Fruit fly (Drosophila melanogaster): ENCODE results near the gene osa.

The osa gene

DNA sequence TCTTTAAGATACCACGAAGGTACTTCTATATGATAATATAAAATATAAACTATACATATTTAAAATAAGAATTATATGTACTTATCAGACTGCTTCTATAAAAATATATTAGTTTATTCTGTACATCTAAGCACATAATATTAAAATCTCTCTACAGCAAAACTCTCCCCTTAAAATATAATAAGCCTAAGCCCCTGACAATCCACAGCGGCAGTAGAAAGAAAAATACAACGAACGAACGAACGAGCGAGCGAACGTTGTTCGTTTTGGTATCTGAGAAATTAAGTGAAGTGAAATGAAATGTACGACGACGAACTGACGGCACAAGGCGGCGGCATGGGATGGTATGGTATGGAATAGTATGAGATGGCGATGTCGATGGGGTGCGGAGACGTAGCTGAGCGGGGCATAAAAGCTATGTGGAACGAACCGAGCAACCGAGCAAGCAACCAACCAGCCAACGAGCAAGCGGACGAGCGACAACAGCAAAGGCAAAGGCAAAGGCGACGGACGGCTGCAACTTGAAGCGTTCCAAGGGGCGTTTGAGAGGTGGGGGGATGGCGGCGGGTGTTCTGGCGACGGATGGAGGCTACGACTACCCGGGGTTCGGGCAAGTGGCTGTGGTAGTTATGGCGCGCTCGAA lies 17.5 kb downstream of the osa start:
- TF ChIP-seq Crg-1 (GFP tag; optimal IDR thresholded peaks at IDR 0.05) (peak; percentile 88), pad (GFP tag; optimal IDR thresholded peaks at IDR 0.05) (peak; percentile 91), kay (GFP tag; ENCODE audit: borderline replicate concordance) (peak; percentile 99), toe (GFP tag; optimal IDR thresholded peaks at IDR 0.05) (peak; percentile 87), CG14711 (tag; optimal IDR thresholded peaks at IDR 0.05) (peak; percentile 96), ovo (GFP tag; optimal IDR thresholded peaks at IDR 0.05) (peak; percentile 92), CG12768 (GFP tag; optimal IDR thresholded peaks at IDR 0.05) (peak; percentile 98), Clk (GFP tag; optimal IDR thresholded peaks at IDR 0.05) (peak; percentile 76), CG33017 (tag; optimal IDR thresholded peaks at IDR 0.05) (peak; percentile 99), CG5204 (GFP tag; optimal IDR thresholded peaks at IDR 0.05) (no peak), CG11617 (GFP tag; optimal IDR thresholded peaks at IDR 0.05) (peak; percentile 99), tj (GFP tag; optimal IDR thresholded peaks at IDR 0.05) (peak; percentile 91), CG7101 (tag; optimal IDR thresholded peaks at IDR 0.05) (peak; percentile 99), CG1620 (GFP tag; optimal IDR thresholded peaks at IDR 0.05) (peak; percentile 67), CG7045 (GFP tag; optimal IDR thresholded peaks at IDR 0.05) (peak; percentile 99), Hr96 (GFP tag; optimal IDR thresholded peaks at IDR 0.05) (peak; percentile 60), cnc (optimal IDR thresholded peaks at IDR 0.05) (no peak), cic (GFP tag; optimal IDR thresholded peaks at IDR 0.05) (peak; percentile 84), Mnt (GFP tag; optimal IDR thresholded peaks at IDR 0.05) (peak; percentile 17), bab1 (GFP tag; optimal IDR thresholded peaks at IDR 0.05) (peak; percentile 98)

DNA sequence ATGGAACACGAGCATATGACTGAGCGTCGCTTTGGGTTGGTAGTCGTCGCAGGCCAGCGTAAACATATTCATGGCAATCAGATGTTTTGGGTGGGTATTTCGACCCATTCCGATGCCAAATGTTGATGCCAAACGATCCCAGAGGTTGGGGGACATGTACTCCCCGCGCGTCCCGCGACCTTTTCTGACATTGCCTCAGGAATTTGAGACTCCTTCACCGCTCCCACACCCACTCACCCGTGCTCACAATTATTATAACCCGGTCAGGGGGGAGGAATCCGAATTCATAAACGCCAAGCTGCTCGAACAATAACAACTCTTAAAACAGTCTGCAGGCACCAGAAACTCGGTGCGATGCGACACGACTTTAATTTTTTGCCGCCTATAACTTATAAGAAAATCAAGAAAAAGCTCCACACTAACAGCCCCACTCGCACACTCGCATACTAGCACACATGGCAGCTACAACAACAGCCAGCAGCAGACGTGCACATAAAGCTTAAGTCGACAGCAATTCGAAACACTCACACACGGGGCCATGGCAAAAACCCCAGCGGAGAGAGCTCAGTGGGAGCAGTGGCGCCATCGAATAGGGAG lies 18.2 kb downstream of the osa start:
- TF ChIP-seq ovo (GFP tag; optimal IDR thresholded peaks at IDR 0.05) (no peak), CG33017 (tag; optimal IDR thresholded peaks at IDR 0.05) (no peak), cnc (optimal IDR thresholded peaks at IDR 0.05) (no peak), CG14711 (tag; optimal IDR thresholded peaks at IDR 0.05) (no peak), Clk (GFP tag; optimal IDR thresholded peaks at IDR 0.05) (peak; percentile 86), CG7101 (tag; optimal IDR thresholded peaks at IDR 0.05) (no peak), Mnt (GFP tag; optimal IDR thresholded peaks at IDR 0.05) (peak; percentile 68), kay (GFP tag; ENCODE audit: borderline replicate concordance) (no peak)

dm6 chr3R:17686875-17687274 lies 31.3 kb downstream of the osa start, which contains the start of gene CG31249:
CG31249 (minus strand) TSS chr3R:17687071.
- peak; percentile 22 for TF ChIP-seq CG7101 (tag; optimal IDR thresholded peaks at IDR 0.05)
- TF ChIP-seq Crg-1 (GFP tag; optimal IDR thresholded peaks at IDR 0.05): peak; percentile 16
- TF ChIP-seq Mnt (GFP tag; optimal IDR thresholded peaks at IDR 0.05): no peak
- TF ChIP-seq bab1 (GFP tag; optimal IDR thresholded peaks at IDR 0.05): peak; percentile 49
- no peak for TF ChIP-seq CG14711 (tag; optimal IDR thresholded peaks at IDR 0.05)

dm6 chr3R:17684854-17685253 lies 33.3 kb downstream of the osa start, which contains the start of the genes CG31251 and CG31360:
CG31251 (minus strand) TSS chr3R:17684915.
CG31360 (plus strand) TSS chr3R:17685097.
- TF ChIP-seq CG12768 (GFP tag; optimal IDR thresholded peaks at IDR 0.05): no peak
- peak; percentile 4 for TF ChIP-seq bab1 (GFP tag; optimal IDR thresholded peaks at IDR 0.05)
- TF ChIP-seq CG14711 (tag; optimal IDR thresholded peaks at IDR 0.05): peak; percentile 39
- TF ChIP-seq Crg-1 (GFP tag; optimal IDR thresholded peaks at IDR 0.05): no peak
- peak; percentile 13 for TF ChIP-seq CG7101 (tag; optimal IDR thresholded peaks at IDR 0.05)
- TF ChIP-seq Mnt (GFP tag; optimal IDR thresholded peaks at IDR 0.05): no peak
- no peak for TF ChIP-seq CG7045 (GFP tag; optimal IDR thresholded peaks at IDR 0.05)

- TF ChIP-seq Mnt (GFP tag; optimal IDR thresholded peaks at IDR 0.05) (no peak), CG33017 (tag; optimal IDR thresholded peaks at IDR 0.05) (no peak), Crg-1 (GFP tag; optimal IDR thresholded peaks at IDR 0.05) (peak; percentile 37), kay (GFP tag; ENCODE audit: borderline replicate concordance) (no peak), CG7101 (tag; optimal IDR thresholded peaks at IDR 0.05) (peak; percentile 28), pad (GFP tag; optimal IDR thresholded peaks at IDR 0.05) (no peak), tj (GFP tag; optimal IDR thresholded peaks at IDR 0.05) (peak; percentile 76), CG14711 (tag; optimal IDR thresholded peaks at IDR 0.05) (peak; percentile 65), toe (GFP tag; optimal IDR thresholded peaks at IDR 0.05) (no peak), Hr96 (GFP tag; optimal IDR thresholded peaks at IDR 0.05) (no peak), bab1 (GFP tag; optimal IDR thresholded peaks at IDR 0.05) (peak; percentile 26), ovo (GFP tag; optimal IDR thresholded peaks at IDR 0.05) (no peak), CG12768 (GFP tag; optimal IDR thresholded peaks at IDR 0.05) (no peak), CG7045 (GFP tag; optimal IDR thresholded peaks at IDR 0.05) (no peak), cnc (optimal IDR thresholded peaks at IDR 0.05) (no peak), CG1620 (GFP tag; optimal IDR thresholded peaks at IDR 0.05) (peak; percentile 10), CG5204 (GFP tag; optimal IDR thresholded peaks at IDR 0.05) (no peak), CG11617 (GFP tag; optimal IDR thresholded peaks at IDR 0.05) (peak; percentile 31), cic (GFP tag; optimal IDR thresholded peaks at IDR 0.05) (peak; percentile 57), Clk (GFP tag; optimal IDR thresholded peaks at IDR 0.05) (no peak)
Observed at dm6 chr3R:17682244-17682773, 35.8 kb downstream of the osa start, which contains the start of the genes alt and CG7655. alt (minus strand) TSS chr3R:17682515. CG7655 (plus strand) TSS chr3R:17682669.

Measured in whole organism, adult.